Worm (Caenorhabditis elegans): ENCODE measurements around the gene irg-7.

The irg-7 gene

DNA sequence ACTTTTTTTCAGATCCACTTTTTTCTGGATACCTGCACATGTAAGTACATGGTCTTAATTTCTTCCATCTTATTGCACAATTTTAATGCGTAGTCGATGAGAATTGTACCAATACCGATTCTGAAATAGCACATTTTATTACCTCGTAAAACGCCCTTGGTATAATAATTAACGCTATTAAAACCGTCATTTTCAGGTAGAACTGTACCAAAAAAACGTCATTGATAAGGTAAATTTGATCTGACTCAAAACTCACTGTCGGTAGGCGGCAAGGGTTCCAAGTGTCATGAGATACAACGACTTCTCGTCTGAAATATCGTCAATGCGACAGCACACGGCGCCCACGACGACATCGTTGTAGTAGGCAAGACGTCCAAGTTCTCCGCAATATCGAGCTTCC, 966 bp upstream of the irg-7 start:
- TF ChIP-seq lin-13 (GFP tag; optimal IDR thresholded peaks at IDR 0.05) = no peak
- TF ChIP-seq fos-1 (tag; optimal IDR thresholded peaks at IDR 0.05) = peak; percentile 25

ce11 chrX:3235358-3235816, 8.0 kb downstream of the irg-7 start, which contains the start of gene F28B4.3:
TSS of gene F28B4.3 (minus strand) at chrX:3235408.
- TF ChIP-seq crh-2 (tag; optimal IDR thresholded peaks at IDR 0.05) = peak; percentile 85
- no peak for TF ChIP-seq unc-62 (GFP tag; optimal IDR thresholded peaks at IDR 0.05)
- peak; percentile 72 for TF ChIP-seq sma-9 (GFP tag; optimal IDR thresholded peaks at IDR 0.05)
- TF ChIP-seq sma-9 (tag; optimal IDR thresholded peaks at IDR 0.05) = no peak
- TF ChIP-seq nhr-129 (tag; optimal IDR thresholded peaks at IDR 0.05) = no peak
- peak; percentile 95 for TF ChIP-seq fos-1 (tag; optimal IDR thresholded peaks at IDR 0.05)
- no peak for TF ChIP-seq unc-39 (tag; optimal IDR thresholded peaks at IDR 0.05)

DNA sequence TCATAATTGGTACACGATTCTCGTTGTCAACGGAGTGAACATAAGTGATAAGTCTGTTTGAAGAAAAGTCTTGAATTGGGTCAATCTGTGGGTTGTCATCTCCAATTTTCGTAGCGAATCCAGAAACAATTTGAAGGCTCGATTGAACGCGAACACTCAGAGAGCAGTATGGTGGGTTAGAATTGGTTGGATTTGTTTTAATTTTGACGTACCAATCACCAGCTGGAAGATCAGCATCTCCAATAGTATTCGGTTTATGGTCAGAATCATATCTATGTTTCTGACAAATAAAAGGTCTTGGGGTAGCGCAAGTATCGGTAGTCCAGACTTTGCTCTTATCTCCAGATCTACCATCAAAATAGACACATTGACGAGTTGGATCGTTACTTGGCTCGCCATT, 12.9 kb downstream of the irg-7 start:
- TF ChIP-seq nhr-21 (tag; optimal IDR thresholded peaks at IDR 0.05) = no peak
- TF ChIP-seq ztf-11 (tag; optimal IDR thresholded peaks at IDR 0.05) = no peak
- TF ChIP-seq ceh-82 (tag; optimal IDR thresholded peaks at IDR 0.05) = no peak
- TF ChIP-seq Y55F3AM.14 (GFP tag; optimal IDR thresholded peaks at IDR 0.05) = no peak
- no peak for TF ChIP-seq skn-1 (tag; optimal IDR thresholded peaks at IDR 0.05)
- TF ChIP-seq crh-2 (tag; optimal IDR thresholded peaks at IDR 0.05) = no peak
- TF ChIP-seq elt-3 (tag; optimal IDR thresholded peaks at IDR 0.05) = no peak
- TF ChIP-seq mbf-1 (tag; optimal IDR thresholded peaks at IDR 0.05) = no peak
- TF ChIP-seq F13H6.1 (tag; optimal IDR thresholded peaks at IDR 0.05) = no peak
- TF ChIP-seq alr-1 (tag; optimal IDR thresholded peaks at IDR 0.05) = no peak
- TF ChIP-seq peb-1 (tag; optimal IDR thresholded peaks at IDR 0.05) = no peak
- no peak for TF ChIP-seq gmeb-1 (tag; optimal IDR thresholded peaks at IDR 0.05)

- TF ChIP-seq alr-1 (tag; optimal IDR thresholded peaks at IDR 0.05) (no peak), ztf-1 (GFP tag; conservative IDR thresholded peaks at IDR 0.05) (no peak), ceh-16 (tag; optimal IDR thresholded peaks at IDR 0.05) (no peak), nhr-25 (tag; optimal IDR thresholded peaks at IDR 0.05) (no peak), sma-3 (GFP tag; optimal IDR thresholded peaks at IDR 0.05) (no peak), C34F6.9 (tag; optimal IDR thresholded peaks at IDR 0.05) (no peak), mbf-1 (tag; optimal IDR thresholded peaks at IDR 0.05) (no peak), ama-1 (optimal IDR thresholded peaks at IDR 0.05) (no peak), peb-1 (tag; optimal IDR thresholded peaks at IDR 0.05) (no peak), sma-9 (GFP tag; optimal IDR thresholded peaks at IDR 0.05) (no peak), sma-9 (tag; optimal IDR thresholded peaks at IDR 0.05) (no peak), skn-1 (tag; optimal IDR thresholded peaks at IDR 0.05) (no peak)
Measured at ce11 chrX:3228701-3229100, 14.7 kb downstream of the irg-7 start.

DNA sequence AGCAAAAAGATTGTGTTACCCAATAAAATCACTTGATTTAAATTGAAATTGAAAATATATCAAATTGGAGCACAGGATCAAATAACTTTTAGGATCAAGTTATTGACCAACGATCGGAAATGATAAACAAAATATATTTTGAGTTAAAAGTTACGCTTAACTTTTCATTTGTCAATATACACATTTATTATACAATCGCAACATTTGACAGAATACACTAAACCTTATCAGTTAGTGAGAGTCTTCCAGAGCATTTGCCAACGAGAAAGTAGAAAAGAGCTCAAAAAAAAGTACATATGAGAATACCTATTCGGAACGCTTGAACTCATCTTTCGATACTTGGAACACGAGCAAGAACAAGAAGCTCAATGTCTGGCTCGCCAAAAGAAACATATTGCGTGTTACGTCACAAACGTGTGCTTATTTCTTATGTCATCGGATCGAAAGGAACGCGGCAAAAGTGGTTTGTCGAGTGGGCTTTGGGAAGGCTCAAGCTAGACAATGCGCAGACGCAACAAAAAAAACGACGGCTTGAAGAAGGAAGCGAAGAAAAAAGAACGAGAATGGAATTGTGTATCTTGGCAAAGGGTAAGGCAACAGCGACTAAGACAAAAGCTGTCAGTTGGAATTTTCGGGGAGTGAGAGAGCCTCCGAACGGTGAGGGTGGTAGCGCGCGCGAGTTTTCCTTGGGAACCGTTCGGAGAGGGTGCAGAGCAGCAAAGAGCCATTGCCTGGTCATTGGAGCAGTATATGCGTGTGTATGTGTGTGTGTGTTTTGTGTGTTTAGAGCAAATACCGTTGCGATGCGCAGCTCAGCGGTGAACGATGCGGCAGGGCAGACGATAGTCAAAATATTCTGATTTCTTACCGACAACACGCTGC, 16.8 kb downstream of the irg-7 start:
- TF ChIP-seq F13H6.1 (tag; optimal IDR thresholded peaks at IDR 0.05) (peak; percentile 28), ztf-11 (tag; optimal IDR thresholded peaks at IDR 0.05) (no peak)

- TF ChIP-seq ztf-11 (tag; optimal IDR thresholded peaks at IDR 0.05) (no peak), elt-3 (tag; optimal IDR thresholded peaks at IDR 0.05) (no peak), lin-11 (tag; optimal IDR thresholded peaks at IDR 0.05) (no peak), nhr-6 (tag; optimal IDR thresholded peaks at IDR 0.05) (no peak), ztf-4 (tag; optimal IDR thresholded peaks at IDR 0.05) (no peak), F13H6.1 (tag; optimal IDR thresholded peaks at IDR 0.05) (no peak), Y55F3AM.14 (GFP tag; optimal IDR thresholded peaks at IDR 0.05) (no peak), sma-9 (GFP tag; optimal IDR thresholded peaks at IDR 0.05) (no peak), sma-9 (tag; optimal IDR thresholded peaks at IDR 0.05) (no peak), ceh-16 (tag; optimal IDR thresholded peaks at IDR 0.05) (no peak), dmd-4 (tag; optimal IDR thresholded peaks at IDR 0.05) (no peak), crh-2 (tag; optimal IDR thresholded peaks at IDR 0.05) (no peak), nhr-77 (tag; optimal IDR thresholded peaks at IDR 0.05) (no peak)
Measured at ce11 chrX:3223135-3223534, 20.3 kb downstream of the irg-7 start.

Measured in whole organism, L2 larva.